Worm (Caenorhabditis elegans) whole organism, L2 larva: ENCODE measurements around the gene tdo-2.

ENCODE experiments used
- C34F6.9 ChIP-seq: fragments of 150-350 bp; optimal IDR thresholded peaks from 2 replicates; lab custom pipeline; 2014; ENCODE audit warnings: missing biosample characterization, missing genetic modification characterization
- F13H6.1 ChIP-seq: sonication (generic microtip); optimal IDR thresholded peaks from 2 replicates; lab custom pipeline; 2016; ENCODE audit warnings: missing genetic modification characterization, missing compliant biosample characterization
- R02D3.7 ChIP-seq: fragments of 150-350 bp; optimal IDR thresholded peaks from 2 replicates; lab custom pipeline; 2014; ENCODE audit warnings: missing biosample characterization, missing genetic modification characterization
- Y55F3AM.14 ChIP-seq: fragments of 200-800 bp; sonication (Bioruptor generic); optimal IDR thresholded peaks from 2 replicates; lab custom pipeline; 2018; ENCODE audit warnings: mild to moderate bottlenecking, missing genetic modification characterization, missing compliant biosample characterization
- ZK546.5 ChIP-seq: sonication (generic microtip); optimal IDR thresholded peaks from 2 replicates; lab custom pipeline; 2017; ENCODE audit warnings: missing biosample characterization, missing genetic modification characterization
- alr-1 ChIP-seq: fragments of 150-350 bp; optimal IDR thresholded peaks from 2 replicates; lab custom pipeline; 2014; ENCODE audit warnings: missing biosample characterization, missing genetic modification characterization
- aly-2 ChIP-seq: fragments of 150-350 bp; optimal IDR thresholded peaks from 2 replicates; lab custom pipeline; 2014; ENCODE audit warnings: missing biosample characterization, missing genetic modification characterization
- ama-1 ChIP-seq: fragments of 150-350 bp; optimal IDR thresholded peaks from 2 replicates; lab custom pipeline; 2018; ENCODE audit warnings: inconsistent platforms
- blmp-1 ChIP-seq: sonication (generic microtip); optimal IDR thresholded peaks from 2 replicates; lab custom pipeline; 2017; ENCODE audit warnings: missing genetic modification characterization, mild to moderate bottlenecking, missing compliant biosample characterization, antibody characterized with exemption, moderate library complexity; ENCODE audit not compliant: insufficient read depth
- ceh-16 ChIP-seq: fragments of 150-350 bp; optimal IDR thresholded peaks from 2 replicates; lab custom pipeline; 2014; ENCODE audit warnings: missing biosample characterization, missing genetic modification characterization
- ceh-82 ChIP-seq: fragments of 150-350 bp; optimal IDR thresholded peaks from 2 replicates; lab custom pipeline; 2014; ENCODE audit warnings: missing biosample characterization, missing genetic modification characterization
- crh-2 ChIP-seq: sonication (generic microtip); optimal IDR thresholded peaks from 2 replicates; lab custom pipeline; 2017; ENCODE audit warnings: missing biosample characterization, missing genetic modification characterization
- dmd-4 ChIP-seq: sonication (generic microtip); optimal IDR thresholded peaks from 2 replicates; lab custom pipeline; 2017; ENCODE audit warnings: missing biosample characterization, missing genetic modification characterization
- egl-27 ChIP-seq: sonication (generic microtip); optimal IDR thresholded peaks from 3 replicates; lab custom pipeline; 2017; ENCODE audit warnings: missing biosample characterization, missing genetic modification reagents, missing genetic modification characterization
- elt-1 ChIP-seq: fragments of 150-350 bp; optimal IDR thresholded peaks from 2 replicates; lab custom pipeline; 2014; ENCODE audit warnings: missing biosample characterization, missing genetic modification characterization
- elt-3 ChIP-seq: sonication (generic microtip); optimal IDR thresholded peaks from 2 replicates; lab custom pipeline; 2017; ENCODE audit warnings: missing biosample characterization, missing genetic modification characterization
- fos-1 ChIP-seq: fragments of 150-350 bp; optimal IDR thresholded peaks from 2 replicates; lab custom pipeline; 2014; ENCODE audit warnings: missing biosample characterization, missing genetic modification characterization
- lin-11 ChIP-seq: fragments of 150-350 bp; sonication (generic microtip); optimal IDR thresholded peaks from 2 replicates; lab custom pipeline; 2014; ENCODE audit warnings: missing biosample characterization, missing genetic modification characterization, inconsistent platforms, mixed read lengths
- lin-13 ChIP-seq: fragments of 150-350 bp; optimal IDR thresholded peaks from 2 replicates; lab custom pipeline; 2014; ENCODE audit warnings: missing biosample characterization, missing genetic modification reagents, missing genetic modification characterization
- lin-39 ChIP-seq: fragments of 150-350 bp; optimal IDR thresholded peaks from 2 replicates; lab custom pipeline; 2014; ENCODE audit warnings: missing biosample characterization, missing genetic modification reagents, missing genetic modification characterization
- lsy-2 ChIP-seq, 2 experiments: fragments of 150-350 bp in 1 of 2; sonication (generic microtip) in 1 of 2; optimal IDR thresholded peaks; 2 replicates each; lab custom pipeline; 2014 to 2017; ENCODE audit warnings: missing biosample characterization in 2 of 2, missing genetic modification characterization in 2 of 2
- mab-5 ChIP-seq: fragments of 150-350 bp; optimal IDR thresholded peaks from 2 replicates; lab custom pipeline; 2014; ENCODE audit warnings: missing biosample characterization, missing genetic modification characterization
- mbf-1 ChIP-seq: sonication (generic microtip); optimal IDR thresholded peaks from 2 replicates; lab custom pipeline; 2017; ENCODE audit warnings: missing biosample characterization, missing genetic modification characterization
- mdl-1 ChIP-seq, 2 experiments: fragments of 150-350 bp in 1 of 2; sonication (generic microtip) in 1 of 2; optimal IDR thresholded peaks; 2 replicates each; lab custom pipeline; 2017; ENCODE audit warnings: missing biosample characterization in 2 of 2, missing genetic modification characterization in 2 of 2
- nhr-10 ChIP-seq: sonication (generic microtip); optimal IDR thresholded peaks from 2 replicates; lab custom pipeline; 2017; ENCODE audit warnings: missing biosample characterization, missing genetic modification characterization
- nhr-11 ChIP-seq: fragments of 150-350 bp; optimal IDR thresholded peaks from 2 replicates; lab custom pipeline; 2014; ENCODE audit warnings: missing biosample characterization, missing genetic modification characterization
- nhr-12 ChIP-seq: fragments of 150-350 bp; optimal IDR thresholded peaks from 2 replicates; lab custom pipeline; 2014; ENCODE audit warnings: missing biosample characterization, missing genetic modification characterization
- nhr-129 ChIP-seq: fragments of 150-350 bp; optimal IDR thresholded peaks from 2 replicates; lab custom pipeline; 2014; ENCODE audit warnings: missing biosample characterization, missing genetic modification characterization
- nhr-21 ChIP-seq: fragments of 150-350 bp; optimal IDR thresholded peaks from 2 replicates; lab custom pipeline; 2014; ENCODE audit warnings: missing biosample characterization, missing genetic modification characterization
- nhr-23 ChIP-seq: fragments of 150-350 bp; optimal IDR thresholded peaks from 2 replicates; lab custom pipeline; 2014; ENCODE audit warnings: missing biosample characterization, missing genetic modification reagents, missing genetic modification characterization
- nhr-237 ChIP-seq: fragments of 150-350 bp; optimal IDR thresholded peaks from 2 replicates; lab custom pipeline; 2014; ENCODE audit warnings: missing biosample characterization, missing genetic modification characterization
- nhr-25 ChIP-seq: fragments of 150-350 bp; sonication (generic microtip); optimal IDR thresholded peaks from 3 replicates; lab custom pipeline; 2014; ENCODE audit warnings: missing biosample characterization, missing genetic modification characterization
- nhr-6 ChIP-seq: fragments of 150-350 bp; optimal IDR thresholded peaks from 2 replicates; lab custom pipeline; 2014; ENCODE audit warnings: missing biosample characterization, missing genetic modification characterization
- nhr-77 ChIP-seq: fragments of 150-350 bp; optimal IDR thresholded peaks from 2 replicates; lab custom pipeline; 2014; ENCODE audit warnings: missing biosample characterization, missing genetic modification characterization
- peb-1 ChIP-seq: fragments of 150-350 bp; optimal IDR thresholded peaks from 2 replicates; lab custom pipeline; 2014; ENCODE audit warnings: missing biosample characterization, missing genetic modification characterization
- sem-4 ChIP-seq: fragments of 150-350 bp; optimal IDR thresholded peaks from 2 replicates; lab custom pipeline; 2014; ENCODE audit warnings: missing biosample characterization, missing genetic modification reagents, missing genetic modification characterization
- skn-1 ChIP-seq: sonication (generic microtip); optimal IDR thresholded peaks from 2 replicates; lab custom pipeline; 2017; ENCODE audit warnings: missing biosample characterization, missing genetic modification characterization
- sma-3 ChIP-seq: sonication (generic microtip); optimal IDR thresholded peaks from 2 replicates; lab custom pipeline; 2016; ENCODE audit warnings: missing genetic modification reagents, missing genetic modification characterization, missing compliant biosample characterization
- sma-9 ChIP-seq, 2 experiments: fragments of 150-350 bp in 1 of 2; sonication (generic microtip) in 1 of 2; optimal IDR thresholded peaks; 2 replicates each; lab custom pipeline; 2014 to 2016; ENCODE audit warnings: missing genetic modification characterization in 2 of 2, mild to moderate bottlenecking in 1 of 2, missing biosample characterization in 1 of 2, missing compliant biosample characterization in 1 of 2, missing genetic modification reagents in 1 of 2, moderate library complexity in 1 of 2
- snpc-4 ChIP-seq: fragments of 150-350 bp; optimal IDR thresholded peaks from 2 replicates; lab custom pipeline; 2014; ENCODE audit warnings: missing biosample characterization, missing genetic modification characterization
- unc-39 ChIP-seq: fragments of 150-350 bp; optimal IDR thresholded peaks from 2 replicates; lab custom pipeline; 2014; ENCODE audit warnings: missing biosample characterization, missing genetic modification characterization
- unc-55 ChIP-seq: fragments of 150-350 bp; sonication (generic microtip); optimal IDR thresholded peaks from 3 replicates; lab custom pipeline; 2014; ENCODE audit warnings: missing biosample characterization, missing genetic modification reagents, missing genetic modification characterization
- unc-62 ChIP-seq: fragments of 150-350 bp; optimal IDR thresholded peaks from 2 replicates; lab custom pipeline; 2014; ENCODE audit warnings: missing biosample characterization, missing genetic modification reagents, missing genetic modification characterization
- ztf-1 ChIP-seq: fragments of 200-800 bp; sonication (Bioruptor generic); conservative IDR thresholded peaks from 2 replicates; pipeline ENCODE4 v1.3.6; 2022; ENCODE audit warnings: missing genetic modification characterization, missing compliant biosample characterization
- ztf-4 ChIP-seq: fragments of 150-350 bp; optimal IDR thresholded peaks from 2 replicates; lab custom pipeline; 2014; ENCODE audit warnings: missing biosample characterization, missing genetic modification characterization

tdo-2 gene

ce11 chrIII:5943368-5944180, 23.8 kb upstream of the tdo-2 start (continued):
- TF ChIP-seq sma-9 (GFP tag; optimal IDR thresholded peaks at IDR 0.05; lab: Kevin White, UChicago) (peak; percentile 9), sma-9 (tag; optimal IDR thresholded peaks at IDR 0.05; lab: Kevin White, UChicago) (no peak), lin-39 (no peak), mab-5 (no peak), nhr-11 (tag; lab: Kevin White, UChicago) (no peak), crh-2 (tag; lab: Kevin White, UChicago) (peak; percentile 61), egl-27 (tag; lab: Kevin White, UChicago) (no peak), unc-62 (no peak), blmp-1 (peak; percentile 32), nhr-237 (tag; lab: Kevin White, UChicago) (no peak), alr-1 (tag; lab: Kevin White, UChicago) (no peak), nhr-77 (tag; lab: Kevin White, UChicago) (no peak), aly-2 (tag; lab: Kevin White, UChicago) (peak; percentile 27)

DNA sequence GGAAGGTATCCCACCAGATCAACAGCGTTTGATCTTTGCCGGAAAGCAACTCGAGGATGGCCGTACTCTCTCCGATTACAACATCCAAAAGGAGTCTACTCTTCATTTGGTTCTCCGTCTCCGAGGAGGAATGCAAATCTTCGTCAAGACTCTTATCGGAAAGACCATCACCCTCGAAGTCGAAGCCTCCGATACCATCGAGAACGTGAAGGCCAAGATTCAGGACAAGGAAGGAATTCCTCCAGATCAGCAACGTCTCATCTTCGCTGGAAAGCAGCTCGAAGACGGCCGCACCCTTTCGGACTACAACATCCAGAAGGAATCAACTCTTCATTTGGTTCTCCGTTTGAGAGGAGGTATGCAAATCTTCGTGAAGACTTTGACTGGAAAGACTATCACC, 22.3 kb upstream of the tdo-2 start:
- no peak for TF ChIP-seq lin-39
- no peak for TF ChIP-seq C34F6.9 (tag; lab: Kevin White, UChicago)
- no peak for TF ChIP-seq nhr-21 (tag; lab: Kevin White, UChicago)
- no peak for TF ChIP-seq lsy-2 (tag; optimal IDR thresholded peaks at IDR 0.05; lab: Kevin White, UChicago)
- no peak for TF ChIP-seq nhr-11 (tag; lab: Kevin White, UChicago)
- TF ChIP-seq, all 48 proteins: peak for 0

ce11 chrIII:5940525-5940974, 20.8 kb upstream of the tdo-2 start:
- no peak for TF ChIP-seq nhr-10 (tag; lab: Kevin White, UChicago)
- TF ChIP-seq mab-5: peak; percentile 14
- TF ChIP-seq skn-1 (tag; lab: Kevin White, UChicago): peak; percentile 56
- no peak for TF ChIP-seq nhr-23 (tag; lab: Kevin White, UChicago)
- no peak for TF ChIP-seq unc-39 (tag; lab: Kevin White, UChicago)
- peak; percentile 96 for TF ChIP-seq nhr-129 (tag; lab: Kevin White, UChicago)
- TF ChIP-seq R02D3.7 (tag; lab: Kevin White, UChicago): no peak
- no peak for TF ChIP-seq mbf-1
- TF ChIP-seq elt-1: no peak
- peak; percentile 67 for TF ChIP-seq sma-9 (GFP tag; optimal IDR thresholded peaks at IDR 0.05; lab: Kevin White, UChicago)
- no peak for TF ChIP-seq sma-9 (tag; optimal IDR thresholded peaks at IDR 0.05; lab: Kevin White, UChicago)
- TF ChIP-seq nhr-12 (tag; lab: Kevin White, UChicago): no peak
- TF ChIP-seq nhr-77 (tag; lab: Kevin White, UChicago): no peak
- TF ChIP-seq aly-2 (tag; lab: Kevin White, UChicago): no peak
- no peak for TF ChIP-seq nhr-237 (tag; lab: Kevin White, UChicago)
- peak; percentile 75 for TF ChIP-seq unc-55 (GFP tag; lab: Kevin White, UChicago)
- TF ChIP-seq ztf-1: 0 out of 2 replicates have a peak, but pooled peaks have one; percentile 65
- TF ChIP-seq elt-3 (tag; lab: Kevin White, UChicago): no peak
- TF ChIP-seq F13H6.1 (tag; lab: Kevin White, UChicago): peak; percentile 40
- TF ChIP-seq blmp-1: peak; percentile 68
- peak; percentile 98 for TF ChIP-seq ama-1 (lab: Kevin White, UChicago)
- peak; percentile 60 for TF ChIP-seq lin-13
- no peak for TF ChIP-seq nhr-6 (tag; lab: Kevin White, UChicago)
- no peak for TF ChIP-seq lin-39
- peak; percentile 66 for TF ChIP-seq nhr-21 (tag; lab: Kevin White, UChicago)
- TF ChIP-seq crh-2 (tag; lab: Kevin White, UChicago): peak; percentile 63
- peak; percentile 48 for TF ChIP-seq snpc-4 (tag; lab: Kevin White, UChicago)
- TF ChIP-seq unc-62: no peak
- no peak for TF ChIP-seq nhr-11 (tag; lab: Kevin White, UChicago)
- TF ChIP-seq ztf-4 (tag; lab: Kevin White, UChicago): peak; percentile 75
- peak; percentile 9 for TF ChIP-seq peb-1 (tag; lab: Kevin White, UChicago)
- no peak for TF ChIP-seq Y55F3AM.14 (GFP tag; lab: Kevin White, UChicago)
- peak; percentile 72 for TF ChIP-seq nhr-25 (tag; lab: Kevin White, UChicago)
- peak; percentile 25 to 70 for TF ChIP-seq lsy-2 (tag; optimal IDR thresholded peaks at IDR 0.05; lab: Kevin White, UChicago)
- TF ChIP-seq lin-11: peak; percentile 78
- TF ChIP-seq ZK546.5 (tag; lab: Kevin White, UChicago): no peak
- TF ChIP-seq dmd-4 (tag; lab: Kevin White, UChicago): no peak
- peak; percentile 73 for TF ChIP-seq fos-1 (tag; lab: Kevin White, UChicago)
- TF ChIP-seq sma-3: peak; percentile 56
- TF ChIP-seq sem-4 (tag; lab: Kevin White, UChicago): peak; percentile 80
- peak; percentile 86 to 95 for TF ChIP-seq mdl-1 (tag; optimal IDR thresholded peaks at IDR 0.05; lab: Kevin White, UChicago)
- TF ChIP-seq C34F6.9 (tag; lab: Kevin White, UChicago): peak; percentile 82
- peak; percentile 52 for TF ChIP-seq egl-27 (tag; lab: Kevin White, UChicago)
- no peak for TF ChIP-seq ceh-16 (tag; lab: Kevin White, UChicago)
- TF ChIP-seq ceh-82: no peak
- TF ChIP-seq alr-1 (tag; lab: Kevin White, UChicago): no peak
